Worm (Caenorhabditis elegans) whole organism, L4 larva: ENCODE results near the gene Y56A3A.22.

Experiments
- F49E8.2 ChIP-seq: sonication (generic microtip); optimal IDR thresholded peaks from 2 replicates; lab custom pipeline; 2016; ENCODE audit warnings: missing compliant biosample characterization, mild to moderate bottlenecking, missing genetic modification characterization, borderline replicate concordance
- ceh-82 ChIP-seq: sonication (generic microtip); optimal IDR thresholded peaks from 2 replicates; lab custom pipeline; 2017; ENCODE audit warnings: missing biosample characterization, missing genetic modification characterization
- dpl-1 ChIP-seq: fragments of 150-350 bp; optimal IDR thresholded peaks from 2 replicates; lab custom pipeline; 2014; ENCODE audit warnings: missing biosample characterization, missing genetic modification reagents, missing genetic modification characterization
- fkh-10 ChIP-seq: fragments of 150-350 bp; optimal IDR thresholded peaks from 2 replicates; lab custom pipeline; 2014; ENCODE audit warnings: missing biosample characterization, missing genetic modification reagents, missing genetic modification characterization
- fos-1 ChIP-seq: fragments of 150-350 bp; optimal IDR thresholded peaks from 2 replicates; lab custom pipeline; 2014; ENCODE audit warnings: missing biosample characterization, missing genetic modification characterization
- lin-38 ChIP-seq: fragments of 200-800 bp; sonication (Bioruptor generic); IDR thresholded peaks from 2 replicates; pipeline ENCODE4 v1.3.6; 2022; ENCODE audit warnings: missing genetic modification reagents, missing genetic modification characterization, missing compliant biosample characterization
- pqm-1 ChIP-seq: sonication (generic microtip); optimal IDR thresholded peaks from 2 replicates; lab custom pipeline; 2017; ENCODE audit warnings: missing biosample characterization, missing genetic modification characterization
- unc-130 ChIP-seq: sonication (generic microtip); optimal IDR thresholded peaks from 2 replicates; lab custom pipeline; 2016; ENCODE audit warnings: missing genetic modification reagents, missing genetic modification characterization, missing compliant biosample characterization

DNA sequence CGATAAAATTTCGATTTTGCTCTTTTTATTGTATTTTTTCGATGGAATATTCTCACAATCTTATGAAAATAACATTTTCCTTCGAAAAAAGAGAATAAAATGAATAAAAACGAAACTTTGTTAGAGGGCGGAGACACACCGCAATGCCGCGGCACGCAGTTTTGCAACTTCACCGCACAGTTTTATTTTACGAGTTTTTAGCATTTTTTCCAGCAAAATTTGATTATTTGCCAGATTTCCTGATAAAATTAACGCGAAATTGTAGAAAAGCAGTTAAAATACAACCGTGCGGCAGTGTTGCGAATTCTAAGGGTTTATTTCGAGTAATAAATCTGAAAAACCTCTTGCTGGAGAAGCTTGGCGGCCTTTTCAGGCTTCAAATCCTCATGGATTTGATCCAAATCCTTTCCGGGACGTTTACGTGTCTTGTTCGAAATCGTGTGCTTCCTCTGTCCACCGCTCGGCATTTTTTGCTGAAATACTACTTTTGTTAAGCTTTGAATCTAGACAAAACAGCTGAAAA, 3.2 kb upstream of the Y56A3A.22 start, which contains the start of gene znf-593:
- peak; percentile 18 for TF ChIP-seq dpl-1 (GFP tag; lab: Kevin White, UChicago)
- TF ChIP-seq ceh-82 (tag; lab: Kevin White, UChicago): no peak
- TF ChIP-seq fos-1: no peak
- no peak for TF ChIP-seq pqm-1 (tag; lab: Kevin White, UChicago)
- TF ChIP-seq unc-130 (GFP tag; lab: Kevin White, UChicago): no peak
- TF ChIP-seq fkh-10 (GFP tag; lab: Kevin White, UChicago): no peak
- peak; percentile 19; the same call in 1 of the 2 replicates for TF ChIP-seq lin-38 (GFP tag; lab: Robert Waterston, UW)
- TF ChIP-seq F49E8.2 (tag; lab: Kevin White, UChicago): no peak
